Fruit fly (Drosophila melanogaster) whole organism, wandering third instar larva: ENCODE data around the gene Ubc2.

ENCODE experiments used
- Abd-B ChIP-seq: fragments of >200 bp; optimal IDR thresholded peaks from 2 replicates; lab custom pipeline; 2017; ENCODE audit warnings: missing biosample characterization, missing genetic modification characterization
- GATAd ChIP-seq: sonication (Bioruptor generic); optimal IDR thresholded peaks from 2 replicates; lab custom pipeline; 2016; ENCODE audit warnings: missing biosample characterization, missing genetic modification characterization
- Hnf4 ChIP-seq: fragments of 200-800 bp; sonication (Bioruptor generic); optimal IDR thresholded peaks from 2 replicates; lab custom pipeline; 2016; ENCODE audit warnings: missing biosample characterization, mild to moderate bottlenecking, missing genetic modification characterization
- Hr78 ChIP-seq: fragments of >200 bp; optimal IDR thresholded peaks from 2 replicates; lab custom pipeline; 2017; ENCODE audit warnings: missing biosample characterization, missing genetic modification characterization
- Myc ChIP-seq: fragments of >200 bp; optimal IDR thresholded peaks from 2 replicates; lab custom pipeline; 2017
- Vsx2 ChIP-seq: fragments of 200-300, 225-300 bp; sonication (Bioruptor generic); optimal IDR thresholded peaks from 2 replicates; lab custom pipeline; 2018; ENCODE audit warnings: missing biosample characterization, missing genetic modification characterization; ENCODE audit not compliant: partially characterized antibody
- dmrt93B ChIP-seq: fragments of 200-800 bp; sonication (Bioruptor generic); optimal IDR thresholded peaks from 2 replicates; lab custom pipeline; 2018; ENCODE audit warnings: missing biosample characterization, mild to moderate bottlenecking, missing genetic modification characterization
- dsf ChIP-seq: sonication (Bioruptor generic); optimal IDR thresholded peaks from 2 replicates; lab custom pipeline; 2016; ENCODE audit warnings: missing biosample characterization, missing genetic modification characterization, borderline replicate concordance
- fru ChIP-seq: fragments of 200-800 bp; sonication (Bioruptor generic); optimal IDR thresholded peaks from 3 replicates; lab custom pipeline; 2016; ENCODE audit warnings: missing biosample characterization, mild to moderate bottlenecking, missing genetic modification characterization
- lola ChIP-seq: fragments of >200 bp; optimal IDR thresholded peaks from 2 replicates; lab custom pipeline; 2017; ENCODE audit warnings: missing biosample characterization, missing genetic modification characterization
- pan ChIP-seq: fragments of >200 bp; optimal IDR thresholded peaks from 2 replicates; lab custom pipeline; 2017
- psq ChIP-seq: fragments of 200-800 bp; sonication (Bioruptor generic); optimal IDR thresholded peaks from 3 replicates; lab custom pipeline; 2017; ENCODE audit warnings: missing biosample characterization, mild to moderate bottlenecking, missing genetic modification characterization, moderate library complexity
- sv ChIP-seq: fragments of 200-800 bp; sonication (Bioruptor generic); optimal IDR thresholded peaks from 3 replicates; lab custom pipeline; 2016; ENCODE audit warnings: missing biosample characterization, missing genetic modification characterization
- usp ChIP-seq: fragments of >200 bp; optimal IDR thresholded peaks from 2 replicates; lab custom pipeline; 2017; ENCODE audit warnings: missing biosample characterization, missing genetic modification characterization

- no peak for TF ChIP-seq psq (GFP tag; lab: Kevin White, UChicago)
- no peak for TF ChIP-seq fru (GFP tag; lab: Kevin White, UChicago)
- TF ChIP-seq Vsx2 (GFP tag; lab: Kevin White, UChicago): no peak
- TF ChIP-seq usp (GFP tag; lab: Kevin White, UChicago): no peak
- TF ChIP-seq dmrt93B (GFP tag; lab: Kevin White, UChicago): no peak
- TF ChIP-seq Abd-B (GFP tag; lab: Kevin White, UChicago): no peak
- no peak for TF ChIP-seq Hnf4
- TF ChIP-seq pan (lab: Kevin White, UChicago): no peak
- TF ChIP-seq Myc (lab: Kevin White, UChicago): no peak
- TF ChIP-seq GATAd (GFP tag; lab: Kevin White, UChicago): no peak
- TF ChIP-seq dsf (GFP tag; lab: Kevin White, UChicago): no peak
- no peak for TF ChIP-seq Hr78
- no peak for TF ChIP-seq sv (GFP tag; lab: Kevin White, UChicago)
- TF ChIP-seq lola: no peak
Measured at dm6 chr2L:10743714-10744113, 24.1 kb downstream of the Ubc2 start, which contains the start of gene CG6729.
